Worm (Caenorhabditis elegans): ENCODE results near the gene pgap-1.

pgap-1 gene

DNA sequence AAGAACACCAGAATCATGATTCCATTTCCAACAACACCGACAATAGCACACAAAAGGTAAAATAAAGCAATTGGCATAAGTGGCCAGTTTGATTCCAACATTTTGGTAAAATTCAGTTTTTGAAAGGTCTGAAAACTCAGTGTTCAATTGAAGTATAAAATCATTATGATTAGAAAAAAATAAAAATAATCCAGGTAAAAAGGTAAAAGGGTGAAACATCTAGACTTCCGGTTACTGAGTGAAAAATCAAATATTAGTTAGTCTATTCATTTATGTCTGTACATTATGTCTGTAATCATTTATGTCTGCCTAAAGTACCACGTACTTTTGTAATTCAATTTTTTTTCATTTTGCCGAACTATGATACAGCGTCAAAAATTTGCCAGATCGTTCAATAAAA, 13.3 kb downstream of the pgap-1 start, which contains the start of gene srsx-31 (continued):
- TF ChIP-seq xnd-1 (tag; optimal IDR thresholded peaks at IDR 0.05), result no peak
- no peak for TF ChIP-seq hsf-1 (GFP tag; IDR thresholded peaks at IDR 0.05)
- no peak for TF ChIP-seq rec-8 (tag; optimal IDR thresholded peaks at IDR 0.05)

DNA sequence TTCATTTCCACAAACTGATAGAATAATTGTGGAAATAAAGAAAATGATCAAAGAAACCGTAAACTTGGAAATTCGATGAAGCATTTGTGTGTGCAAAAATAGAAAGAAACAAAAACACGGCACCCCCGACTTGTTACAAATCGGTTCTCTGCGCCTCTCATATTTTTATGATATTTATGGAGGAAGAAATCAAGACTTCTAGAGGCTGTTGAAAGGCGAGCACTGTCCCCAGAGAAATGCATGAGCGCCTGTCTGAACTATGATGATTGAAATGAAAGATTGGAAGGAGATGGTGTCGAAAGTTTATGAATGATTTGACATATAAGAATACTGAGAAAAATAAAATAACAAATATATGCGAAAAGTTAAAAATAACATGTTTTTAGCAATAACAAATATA, 17.2 kb downstream of the pgap-1 start, which contains the start of gene lgc-36:
lgc-36 (minus strand) TSS at position 101 of the 400 bp plus-strand sequence.
- TF ChIP-seq hlh-26 (GFP tag; conservative IDR thresholded peaks at IDR 0.05) (no peak), madf-6 (GFP tag; IDR thresholded peaks at IDR 0.05) (no peak), ztf-25 (GFP tag; IDR thresholded peaks at IDR 0.05) (no peak), athp-1 (tag; optimal IDR thresholded peaks at IDR 0.05) (no peak), atf-7 (tag; optimal IDR thresholded peaks at IDR 0.05) (no peak), ets-4 (GFP tag; optimal IDR thresholded peaks at IDR 0.05) (no peak), B0261.1 (tag; optimal IDR thresholded peaks at IDR 0.05) (no peak), ceh-100 (GFP tag; IDR thresholded peaks at IDR 0.05) (no peak), zim-3 (tag; optimal IDR thresholded peaks at IDR 0.05) (no peak), F55B11.4 (tag; optimal IDR thresholded peaks at IDR 0.05; ENCODE audit: borderline replicate concordance, insufficient read depth) (no peak)

- TF ChIP-seq nfya-2 (GFP tag; IDR thresholded peaks at IDR 0.05) (no peak), F23B12.7 (tag; optimal IDR thresholded peaks at IDR 0.05; ENCODE audit: insufficient read depth) (no peak), sptf-2 (GFP tag; optimal IDR thresholded peaks at IDR 0.05) (no peak), madf-3 (GFP tag; IDR thresholded peaks at IDR 0.05) (no peak), ceh-79 (tag; optimal IDR thresholded peaks at IDR 0.05) (no peak), tlf-1 (GFP tag; optimal IDR thresholded peaks at IDR 0.05) (no peak), T07F8.4 (tag; optimal IDR thresholded peaks at IDR 0.05) (no peak), ztf-22 (GFP tag; optimal IDR thresholded peaks at IDR 0.05) (no peak), lin-26 (GFP tag; IDR thresholded peaks at IDR 0.05) (no peak), efl-1 (GFP tag; optimal IDR thresholded peaks at IDR 0.05) (no peak), hsf-1 (GFP tag; IDR thresholded peaks at IDR 0.05) (no peak)
Measured at ce11 chrV:11260622-11261021, 18.9 kb downstream of the pgap-1 start, which contains the start of gene F07B10.7. Gene F07B10.7 (minus strand): TSS chrV:11260722.

DNA sequence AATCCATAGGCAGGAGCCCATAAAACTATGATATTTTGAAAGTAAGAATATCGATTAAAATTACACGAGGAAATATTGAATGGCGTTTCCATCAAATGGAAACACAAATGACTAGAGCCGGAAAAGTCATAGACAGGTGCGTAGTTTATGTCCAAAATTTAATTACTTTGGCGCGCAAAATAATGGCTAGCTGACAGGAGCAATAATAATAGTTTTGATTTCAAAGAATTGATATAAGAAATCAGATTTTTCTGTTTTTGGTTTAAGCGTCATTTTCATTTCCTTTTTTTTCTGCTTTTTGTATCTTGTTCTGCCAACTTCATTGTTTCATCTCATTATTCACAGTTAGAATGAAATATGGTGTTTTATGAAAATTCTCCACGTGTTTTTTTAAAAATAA, 21.3 kb downstream of the pgap-1 start, which contains the start of gene F07B10.4:
F07B10.4 (minus strand) TSS at position 101 of the 400 bp plus-strand sequence.
- TF ChIP-seq lag-1 (GFP tag; IDR thresholded peaks at IDR 0.05) (no peak), madf-8 (GFP tag; conservative IDR thresholded peaks at IDR 0.05) (no peak), xnd-1 (tag; optimal IDR thresholded peaks at IDR 0.05) (no peak), efl-1 (GFP tag; optimal IDR thresholded peaks at IDR 0.05) (no peak), F22D6.2 (tag; optimal IDR thresholded peaks at IDR 0.05) (no peak), chd-7 (tag; optimal IDR thresholded peaks at IDR 0.05) (no peak), ama-1 (optimal IDR thresholded peaks at IDR 0.05) (no peak), ama-1 (GFP tag; optimal IDR thresholded peaks at IDR 0.05) (no peak), aptf-2 (GFP tag; conservative IDR thresholded peaks at IDR 0.05) (no peak), Y56A3A.18 (GFP tag; IDR thresholded peaks at IDR 0.05) (no peak), sea-2 (GFP tag; IDR thresholded peaks at IDR 0.05) (no peak), rec-8 (tag; optimal IDR thresholded peaks at IDR 0.05) (no peak), ztf-25 (GFP tag; IDR thresholded peaks at IDR 0.05) (no peak), ccch-3 (GFP tag; optimal IDR thresholded peaks at IDR 0.05) (no peak), let-607 (tag; optimal IDR thresholded peaks at IDR 0.05) (no peak)
